Fruit fly (Drosophila melanogaster): Measurements from ENCODE around the gene CG33285.
A peak's percentile ranks its signal among the peaks of the same experiment; 100 is the strongest.

Gene CG33285

dm6 chr3L:21099908-21100307, 11.1 kb upstream of the CG33285 start (continued):
- TF ChIP-seq sr (GFP tag; IDR thresholded peaks at IDR 0.05) (0 out of 3 replicates have a peak, but pooled peaks have one; percentile 29), CG34224 (GFP tag; IDR thresholded peaks at IDR 0.05; ENCODE audit: partially characterized antibody) (peak; percentile 29; the same call in 1 of the 3 replicates), CG7786 (GFP tag; optimal IDR thresholded peaks at IDR 0.05) (no peak), HLHmδ (GFP tag; optimal IDR thresholded peaks at IDR 0.05) (peak; percentile 46), cwo (GFP tag; optimal IDR thresholded peaks at IDR 0.05) (no peak), disco-r (GFP tag; optimal IDR thresholded peaks at IDR 0.05) (no peak), HHEX (GFP tag; optimal IDR thresholded peaks at IDR 0.05) (no peak), caup (GFP tag; optimal IDR thresholded peaks at IDR 0.05; ENCODE audit: severe bottlenecking) (no peak), CG10267 (tag; optimal IDR thresholded peaks at IDR 0.05) (no peak), bbx (GFP tag; IDR thresholded peaks at IDR 0.05; ENCODE audit: partially characterized antibody) (peak; percentile 36; the same call in 1 of the 2 replicates), gro (GFP tag; optimal IDR thresholded peaks at IDR 0.05) (peak; percentile 19), CG42726 (GFP tag; IDR thresholded peaks at IDR 0.05; ENCODE audit: partially characterized antibody) (peak; percentile 59), amos (GFP tag; IDR thresholded peaks at IDR 0.05; ENCODE audit: partially characterized antibody) (peak; percentile 9; the same call in 1 of the 2 replicates), otp (GFP tag; IDR thresholded peaks at IDR 0.05) (no peak), Dll (GFP tag; IDR thresholded peaks at IDR 0.05; ENCODE audit: partially characterized antibody) (0 out of 4 replicates have a peak, but pooled peaks have one; percentile 43), CG17802 (tag; optimal IDR thresholded peaks at IDR 0.05) (no peak), E2f2 (GFP tag; IDR thresholded peaks at IDR 0.05) (peak; percentile 60), fd64A (GFP tag; optimal IDR thresholded peaks at IDR 0.05) (no peak), Meics (GFP tag; optimal IDR thresholded peaks at IDR 0.05) (no peak), Deaf1 (tag; optimal IDR thresholded peaks at IDR 0.05) (peak; percentile 90), CG8290 (GFP tag; optimal IDR thresholded peaks at IDR 0.05) (no peak), CG8290 (tag; optimal IDR thresholded peaks at IDR 0.05) (peak in 1 of 2 experiments; percentile 34), Med (GFP tag) (peak; percentile 31), Jarid2 (GFP tag; optimal IDR thresholded peaks at IDR 0.05) (peak; percentile 91), CG13894 (tag; optimal IDR thresholded peaks at IDR 0.05) (peak; percentile 44), CoRest (tag; optimal IDR thresholded peaks at IDR 0.05) (no peak), hb (GFP tag; IDR thresholded peaks at IDR 0.05; ENCODE audit: partially characterized antibody) (no peak), danr (GFP tag; IDR thresholded peaks at IDR 0.05) (no peak), CG10147 (GFP tag; optimal IDR thresholded peaks at IDR 0.05) (no peak), seq (GFP tag; IDR thresholded peaks at IDR 0.05) (no peak), gt (GFP tag; IDR thresholded peaks at IDR 0.05) (no peak), CG13624 (GFP tag; optimal IDR thresholded peaks at IDR 0.05) (no peak), pfk (GFP tag; optimal IDR thresholded peaks at IDR 0.05) (no peak), CG2712 (tag; optimal IDR thresholded peaks at IDR 0.05) (no peak), Hr78 (GFP tag; optimal IDR thresholded peaks at IDR 0.05) (no peak), pnt (GFP tag; optimal IDR thresholded peaks at IDR 0.05) (no peak), ERR (GFP tag; optimal IDR thresholded peaks at IDR 0.05) (no peak), CG13287 (GFP tag; IDR thresholded peaks at IDR 0.05; ENCODE audit: partially characterized antibody) (peak; percentile 46; the same call in 1 of the 2 replicates), z (GFP tag; IDR thresholded peaks at IDR 0.05) (peak; percentile 61; the same call in 1 of the 3 replicates), Bgb (GFP tag; IDR thresholded peaks at IDR 0.05; ENCODE audit: partially characterized antibody) (0 out of 2 replicates have a peak, but pooled peaks have one; percentile 37), gce (GFP tag; IDR thresholded peaks at IDR 0.05) (peak; percentile 56; the same call in 1 of the 3 replicates), CG31224 (GFP tag; IDR thresholded peaks at IDR 0.05) (no peak), Mrtf (GFP tag; IDR thresholded peaks at IDR 0.05) (no peak), cad (GFP tag; optimal IDR thresholded peaks at IDR 0.05) (no peak), CG10979 (tag; optimal IDR thresholded peaks at IDR 0.05) (no peak), CG9215 (GFP tag; IDR thresholded peaks at IDR 0.05) (no peak), CG5180 (GFP tag; optimal IDR thresholded peaks at IDR 0.05) (peak; percentile 65), ap (GFP tag; IDR thresholded peaks at IDR 0.05) (peak; percentile 14; the same call in 1 of the 2 replicates), chinmo (GFP tag; IDR thresholded peaks at IDR 0.05; ENCODE audit: partially characterized antibody) (peak; percentile 86; the same call in 2 of the 4 replicates)

All from whole organism, embryonic.